Fruit fly (Drosophila melanogaster) whole organism, embryonic: ENCODE measurements around the gene spd-2.

ENCODE experiments used
- Blimp-1 ChIP-seq: fragments of 200-800 bp; sonication (Bioruptor generic); optimal IDR thresholded peaks from 3 replicates; lab custom pipeline; 2018; ENCODE audit warnings: missing biosample characterization, missing genetic modification characterization, mild to moderate bottlenecking, moderate library complexity, missing genetic modification reagents
- CG10267 ChIP-seq: fragments of 200-800 bp; sonication (Bioruptor generic); optimal IDR thresholded peaks from 2 replicates; lab custom pipeline; 2018; ENCODE audit warnings: missing biosample characterization, mild to moderate bottlenecking, missing genetic modification characterization, moderate library complexity
- CG11093 ChIP-seq: fragments of 200-800 bp; sonication (Bioruptor generic); IDR thresholded peaks from 3 replicates; pipeline ENCODE4 v1.3.6; 2022; ENCODE audit warnings: missing biosample characterization, missing genetic modification characterization
- CG12219 ChIP-seq: fragments of 200-800 bp; sonication (Bioruptor generic); optimal IDR thresholded peaks from 3 replicates; lab custom pipeline; 2018; ENCODE audit warnings: missing biosample characterization, mild to moderate bottlenecking, missing genetic modification characterization
- CG12659 ChIP-seq: fragments of 200-800 bp; sonication (Bioruptor generic); optimal IDR thresholded peaks from 3 replicates; lab custom pipeline; 2017; ENCODE audit warnings: mild to moderate bottlenecking, missing biosample characterization, missing genetic modification reagents, missing genetic modification characterization
- CG12942 ChIP-seq: fragments of 200-800 bp; sonication (Bioruptor generic); optimal IDR thresholded peaks from 3 replicates; lab custom pipeline; 2016; ENCODE audit warnings: missing biosample characterization, missing genetic modification characterization
- CG15601 ChIP-seq: fragments of 200-800 bp; sonication (Bioruptor generic); optimal IDR thresholded peaks from 3 replicates; lab custom pipeline; 2019; ENCODE audit warnings: missing biosample characterization, mild to moderate bottlenecking, missing genetic modification characterization, moderate library complexity
- CG16779 ChIP-seq: fragments of 200-800 bp; sonication (Bioruptor generic); IDR thresholded peaks from 2 replicates; pipeline ENCODE4 v1.3.6; 2022; ENCODE audit warnings: missing biosample characterization, missing genetic modification characterization
- CG18011 ChIP-seq: fragments of 200-800 bp; sonication (Bioruptor generic); optimal IDR thresholded peaks from 2 replicates; lab custom pipeline; 2017; ENCODE audit warnings: missing biosample characterization, missing genetic modification characterization, mild to moderate bottlenecking, moderate library complexity, missing genotype
- CG1832 ChIP-seq: fragments of 200-800 bp; sonication (Bioruptor generic); optimal IDR thresholded peaks from 2 replicates; lab custom pipeline; 2017; ENCODE audit warnings: missing biosample characterization, mild to moderate bottlenecking, missing genetic modification characterization, inconsistent platforms
- CG2129 ChIP-seq: fragments of 200-800 bp; sonication (Bioruptor generic); IDR thresholded peaks from 2 replicates; pipeline ENCODE4 v1.3.6; 2022; ENCODE audit warnings: missing biosample characterization, missing genetic modification characterization; ENCODE audit not compliant: partially characterized antibody
- CG30431 ChIP-seq: fragments of 200-800 bp; sonication (Bioruptor generic); optimal IDR thresholded peaks from 2 replicates; lab custom pipeline; 2017; ENCODE audit warnings: missing biosample characterization, missing genetic modification characterization
- CG33213 ChIP-seq: fragments of 200-800 bp; sonication (Bioruptor generic); optimal IDR thresholded peaks from 3 replicates; lab custom pipeline; 2016; ENCODE audit warnings: missing biosample characterization, missing genetic modification characterization
- CG34224 ChIP-seq: fragments of 200-800 bp; sonication (Bioruptor generic); IDR thresholded peaks from 3 replicates; pipeline ENCODE4 v1.3.6; 2022; ENCODE audit warnings: missing biosample characterization, missing genetic modification characterization; ENCODE audit not compliant: partially characterized antibody
- CG34376 ChIP-seq: fragments of 200-800 bp; sonication (Bioruptor generic); optimal IDR thresholded peaks from 2 replicates; lab custom pipeline; 2018; ENCODE audit warnings: missing biosample characterization, mild to moderate bottlenecking, missing genetic modification characterization
- CG3995 ChIP-seq: fragments of 200-800 bp; sonication (Bioruptor generic); optimal IDR thresholded peaks from 3 replicates; lab custom pipeline; 2016; ENCODE audit warnings: missing biosample characterization, missing genetic modification characterization
- CG4707 ChIP-seq: fragments of 200-800 bp; sonication (Bioruptor generic); optimal IDR thresholded peaks from 2 replicates; lab custom pipeline; 2018; ENCODE audit warnings: missing biosample characterization, mild to moderate bottlenecking, missing genetic modification characterization, moderate library complexity
- CG6654 ChIP-seq: fragments of 200-800 bp; sonication (Bioruptor generic); optimal IDR thresholded peaks from 2 replicates; lab custom pipeline; 2017; ENCODE audit warnings: missing biosample characterization, mild to moderate bottlenecking, missing genetic modification characterization
- CG9932 ChIP-seq: fragments of 200-800 bp; sonication (Bioruptor generic); IDR thresholded peaks from 2 replicates; pipeline ENCODE4 v1.3.6; 2022; ENCODE audit warnings: missing biosample characterization, missing genetic modification characterization
- CTCF ChIP-seq: fragments of 200-800 bp; sonication (Bioruptor generic); optimal IDR thresholded peaks from 2 replicates; lab custom pipeline; 2017; ENCODE audit warnings: missing biosample characterization, mild to moderate bottlenecking, missing genetic modification characterization, moderate library complexity
- CrebB ChIP-seq: fragments of 200-800 bp; sonication (Bioruptor generic); optimal IDR thresholded peaks from 3 replicates; lab custom pipeline; 2018; ENCODE audit warnings: missing biosample characterization, mild to moderate bottlenecking, missing genetic modification characterization
- E2f1 ChIP-seq: fragments of 200-800 bp; sonication (Bioruptor generic); IDR thresholded peaks from 2 replicates; pipeline ENCODE4 v1.3.6; 2022; ENCODE audit warnings: missing biosample characterization, missing genetic modification characterization
- GATAe ChIP-seq: fragments of 200-800 bp; sonication (Bioruptor generic); conservative IDR thresholded peaks from 2 replicates; pipeline ENCODE4 v1.3.6; 2022; ENCODE audit warnings: missing biosample characterization, missing genetic modification characterization
- Gug ChIP-seq: fragments of 200-800 bp; sonication (Bioruptor generic); IDR thresholded peaks from 4 replicates; pipeline ENCODE4 v1.3.6; 2022; ENCODE audit warnings: missing biosample characterization, missing genetic modification characterization
- H15 ChIP-seq: fragments of 200-800 bp; sonication (Bioruptor generic); IDR thresholded peaks from 3 replicates; pipeline ENCODE4 v1.3.6; 2022; ENCODE audit warnings: missing biosample characterization, missing genetic modification characterization
- Hsf ChIP-seq: fragments of 200-800 bp; sonication (Bioruptor generic); optimal IDR thresholded peaks from 3 replicates; lab custom pipeline; 2016; ENCODE audit warnings: missing biosample characterization, missing genetic modification characterization
- Jarid2 ChIP-seq: fragments of 200-800 bp; sonication (Bioruptor generic); optimal IDR thresholded peaks from 3 replicates; lab custom pipeline; 2017; ENCODE audit warnings: mild to moderate bottlenecking, missing biosample characterization, missing genetic modification reagents, missing genetic modification characterization
- Lpt ChIP-seq: fragments of >200 bp; optimal IDR thresholded peaks from 2 replicates; lab custom pipeline; 2018; ENCODE audit warnings: missing biosample characterization, missing genetic modification characterization
- Rfx ChIP-seq: fragments of 200-800 bp; sonication (Bioruptor generic); IDR thresholded peaks from 2 replicates; pipeline ENCODE4 v1.3.6; 2022; ENCODE audit warnings: missing biosample characterization, missing genetic modification characterization
- YL-1 ChIP-seq: fragments of 200-800 bp; sonication (Bioruptor generic); optimal IDR thresholded peaks from 3 replicates; lab custom pipeline; 2017; ENCODE audit warnings: missing biosample characterization, mild to moderate bottlenecking, missing genetic modification characterization
- ac ChIP-seq: fragments of 200-800 bp; sonication (Bioruptor generic); optimal IDR thresholded peaks from 3 replicates; lab custom pipeline; 2017; ENCODE audit warnings: missing biosample characterization, mild to moderate bottlenecking, missing genetic modification characterization
- amos ChIP-seq: fragments of 200-800 bp; sonication (Bioruptor generic); IDR thresholded peaks from 2 replicates; pipeline ENCODE4 v1.3.6; 2022; ENCODE audit warnings: missing biosample characterization, missing genetic modification characterization; ENCODE audit not compliant: partially characterized antibody
- bbx ChIP-seq: fragments of 200-800 bp; sonication (Bioruptor generic); IDR thresholded peaks from 2 replicates; pipeline ENCODE4 v1.3.6; 2022; ENCODE audit warnings: missing biosample characterization, missing genetic modification characterization; ENCODE audit not compliant: partially characterized antibody
- bsh ChIP-seq, 2 experiments: fragments of 200-800 bp; sonication (Bioruptor generic); optimal IDR thresholded peaks; 2 replicates each; lab custom pipeline; 2017 to 2018; ENCODE audit warnings: mild to moderate bottlenecking in 2 of 2, missing biosample characterization in 2 of 2, missing genetic modification characterization in 2 of 2, moderate library complexity in 1 of 2
- chif ChIP-seq, 2 experiments: fragments of 200-800 bp; sonication (Bioruptor generic); optimal IDR thresholded peaks; 3 replicates each; lab custom pipeline; 2016; ENCODE audit warnings: missing biosample characterization in 2 of 2, missing genetic modification characterization in 2 of 2
- disco-r ChIP-seq: fragments of 200-800 bp; sonication (Bioruptor generic); optimal IDR thresholded peaks from 2 replicates; lab custom pipeline; 2016; ENCODE audit warnings: missing biosample characterization, missing genetic modification characterization
- dmrt99B ChIP-seq: fragments of 200-800 bp; sonication (Bioruptor generic); optimal IDR thresholded peaks from 2 replicates; lab custom pipeline; 2018; ENCODE audit warnings: missing biosample characterization, mild to moderate bottlenecking, missing genetic modification characterization, moderate library complexity
- en ChIP-seq: fragments of 200-800 bp; sonication (Bioruptor generic); optimal IDR thresholded peaks from 2 replicates; lab custom pipeline; 2016; ENCODE audit warnings: missing biosample characterization, missing genetic modification characterization
- ftz-f1 ChIP-seq: fragments of 200-800 bp; sonication (Bioruptor generic); optimal IDR thresholded peaks from 2 replicates; lab custom pipeline; 2016; ENCODE audit warnings: missing biosample characterization, missing genetic modification characterization
- grn ChIP-seq: fragments of 200-800 bp; sonication (Bioruptor generic); optimal IDR thresholded peaks from 3 replicates; lab custom pipeline; 2017; ENCODE audit warnings: missing biosample characterization, missing genetic modification characterization
- ind ChIP-seq: fragments of 200-800 bp; sonication (Bioruptor generic); optimal IDR thresholded peaks from 3 replicates; lab custom pipeline; 2016; ENCODE audit warnings: missing biosample characterization, missing genetic modification characterization
- inv ChIP-seq: fragments of 200-800 bp; sonication (Bioruptor generic); IDR thresholded peaks from 2 replicates; pipeline ENCODE4 v1.3.6; 2022; ENCODE audit warnings: missing biosample characterization, missing genetic modification characterization; ENCODE audit not compliant: partially characterized antibody
- jumu ChIP-seq: fragments of 200-800 bp; sonication (Bioruptor generic); optimal IDR thresholded peaks from 3 replicates; lab custom pipeline; 2016; ENCODE audit warnings: missing biosample characterization, missing genetic modification characterization
- kay ChIP-seq: fragments of 200-800 bp; sonication (Bioruptor generic); optimal IDR thresholded peaks from 2 replicates; lab custom pipeline; 2016; ENCODE audit warnings: missing biosample characterization, missing genetic modification characterization
- mld ChIP-seq: fragments of 200-800 bp; sonication (Bioruptor generic); IDR thresholded peaks from 3 replicates; pipeline ENCODE4 v1.3.6; 2022; ENCODE audit warnings: missing biosample characterization, missing genetic modification characterization; ENCODE audit not compliant: partially characterized antibody
- pita ChIP-seq: fragments of 200-800 bp; sonication (Bioruptor generic); optimal IDR thresholded peaks from 2 replicates; lab custom pipeline; 2017; ENCODE audit warnings: missing biosample characterization, mild to moderate bottlenecking, missing genetic modification characterization
- sc ChIP-seq, 3 experiments: fragments of >200 bp in 2 of 3; fragments of 200-800 bp in 1 of 3; sonication (Bioruptor generic) in 1 of 3; optimal IDR thresholded peaks; 2 replicates in 2 of 3; 3 replicates in 1 of 3; lab custom pipeline; 2017; ENCODE audit warnings: mild to moderate bottlenecking in 1 of 3, missing biosample characterization in 1 of 3, missing genetic modification characterization in 1 of 3, missing genetic modification reagents in 1 of 3
- sens ChIP-seq: fragments of 200-800 bp; sonication (Bioruptor generic); peaks from one replicate; lab custom pipeline; 2016; ENCODE audit warnings: missing biosample characterization, missing genetic modification characterization
- sens-2 ChIP-seq: fragments of 200-800 bp; sonication (Bioruptor generic); IDR thresholded peaks from 2 replicates; pipeline ENCODE4 v1.3.6; 2022; ENCODE audit warnings: missing biosample characterization, missing genetic modification characterization
- so ChIP-seq: fragments of 200-800 bp; sonication (Bioruptor generic); IDR thresholded peaks from 3 replicates; pipeline ENCODE4 v1.3.6; 2022; ENCODE audit warnings: missing biosample characterization, missing genetic modification characterization
- stc ChIP-seq: fragments of 200-800 bp; sonication (Bioruptor generic); IDR thresholded peaks from 2 replicates; pipeline ENCODE4 v1.3.6; 2022; ENCODE audit warnings: missing biosample characterization, missing genetic modification characterization
- yki ChIP-seq: fragments of >200 bp; optimal IDR thresholded peaks from 3 replicates; lab custom pipeline; 2018

The spd-2 gene

DNA sequence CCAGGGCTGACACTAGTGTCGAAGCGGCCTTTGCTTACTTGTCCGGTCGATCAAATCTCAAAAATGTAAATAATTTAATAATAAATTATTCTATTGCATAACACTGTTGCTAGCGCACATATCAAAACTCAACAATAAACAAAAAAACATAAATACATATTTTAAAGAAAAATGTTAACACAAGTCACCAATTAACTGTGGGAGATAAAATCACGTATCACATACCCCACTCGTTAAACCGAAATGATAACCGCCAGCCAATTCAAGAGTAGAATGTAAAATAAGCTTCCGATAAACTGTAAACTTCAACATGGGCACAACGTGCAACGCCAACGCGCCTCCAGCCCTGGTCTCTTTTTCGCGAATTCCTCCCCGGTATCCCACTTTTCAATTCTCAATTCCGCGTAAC lies 7.9 kb upstream of the spd-2 start, which contains the start of gene Arts (continued):
- TF ChIP-seq CG33213 (GFP tag; lab: Kevin White, UChicago) (no peak), stc (GFP tag; lab: Robert Waterston, UW) (no peak), CG3995 (GFP tag; lab: Kevin White, UChicago) (peak; percentile 91), en (GFP tag; lab: Kevin White, UChicago) (no peak), inv (no peak), amos (GFP tag; lab: Robert Waterston, UW) (no peak), YL-1 (GFP tag; lab: Kevin White, UChicago) (peak; percentile 17), sc (optimal IDR thresholded peaks at IDR 0.05; lab: Kevin White, UChicago) (no peak), sc (GFP tag; optimal IDR thresholded peaks at IDR 0.05; lab: Kevin White, UChicago) (no peak), so (GFP tag; lab: Robert Waterston, UW) (no peak), Jarid2 (GFP tag; lab: Kevin White, UChicago) (no peak), CG34224 (GFP tag; lab: Robert Waterston, UW) (no peak), pita (no peak), H15 (no peak), ac (no peak), CG30431 (no peak), bsh (GFP tag; optimal IDR thresholded peaks at IDR 0.05; lab: Kevin White, UChicago) (no peak), grn (GFP tag; lab: Kevin White, UChicago) (peak; percentile 29), Hsf (GFP tag; lab: Kevin White, UChicago) (peak; percentile 20), dmrt99B (tag; lab: Kevin White, UChicago) (peak; percentile 2), chif (GFP tag; optimal IDR thresholded peaks at IDR 0.05; lab: Kevin White, UChicago) (no peak), jumu (GFP tag; lab: Kevin White, UChicago) (no peak), CG1832 (no peak), E2f1 (GFP tag; lab: Robert Waterston, UW) (no peak), CG12942 (GFP tag; lab: Kevin White, UChicago) (no peak), CTCF (peak; percentile 67), sens-2 (GFP tag; lab: Robert Waterston, UW) (no peak), CG9932 (GFP tag; lab: Robert Waterston, UW) (no peak), ind (GFP tag; lab: Kevin White, UChicago) (peak; percentile 4), bbx (GFP tag; lab: Robert Waterston, UW) (no peak), CG34376 (GFP tag; lab: Kevin White, UChicago) (no peak), mld (GFP tag; lab: Robert Waterston, UW) (no peak), yki (lab: Kevin White, UChicago) (no peak), CG15601 (tag; lab: Kevin White, UChicago) (no peak), CG6654 (GFP tag; lab: Kevin White, UChicago) (no peak), Blimp-1 (GFP tag; lab: Kevin White, UChicago) (no peak), GATAe (no peak), CG16779 (GFP tag; lab: Robert Waterston, UW) (no peak), kay (GFP tag; lab: Kevin White, UChicago) (no peak), CG10267 (tag; lab: Kevin White, UChicago) (peak; percentile 28), Gug (GFP tag; lab: Robert Waterston, UW) (peak; percentile 12; the same call in 1 of the 4 replicates), disco-r (GFP tag; lab: Kevin White, UChicago) (no peak), sens (GFP tag; lab: Kevin White, UChicago) (peak; percentile 66), CG4707 (GFP tag; lab: Kevin White, UChicago) (no peak), CG11093 (no peak), Lpt (GFP tag; lab: Kevin White, UChicago) (no peak), CG2129 (no peak), CG18011 (GFP tag; lab: Kevin White, UChicago) (no peak), CG12219 (GFP tag; lab: Kevin White, UChicago) (no peak), Rfx (GFP tag; lab: Robert Waterston, UW) (no peak), CG12659 (peak; percentile 73), ftz-f1 (no peak), CrebB (tag; lab: Kevin White, UChicago) (no peak)
